Worm (Caenorhabditis elegans): Measurements from ENCODE around the gene F46E10.2.

The F46E10.2 gene

DNA sequence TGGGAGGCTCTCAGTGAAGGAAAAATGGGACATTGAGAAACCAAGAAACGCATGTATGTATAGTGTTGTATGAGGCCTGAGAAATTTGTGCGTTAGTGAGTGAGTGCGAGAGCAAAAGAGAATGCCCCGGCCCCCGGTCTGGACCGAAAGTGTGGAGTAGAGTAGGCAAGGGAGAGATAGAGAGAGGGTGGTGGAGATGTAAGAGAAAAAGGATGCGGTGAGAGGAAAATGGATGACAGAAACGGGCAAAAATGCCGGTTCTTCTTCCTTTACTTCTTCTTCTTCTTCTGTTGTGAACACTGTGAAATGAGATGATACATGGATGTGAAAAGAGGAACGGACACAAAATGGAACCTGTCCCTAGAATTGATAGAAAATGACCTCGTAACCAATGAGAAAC, 18.1 kb downstream of the F46E10.2 start:
- peak; percentile 68 for TF ChIP-seq hmg-11 (tag; optimal IDR thresholded peaks at IDR 0.05)
- peak; percentile 38 for TF ChIP-seq ama-1 (optimal IDR thresholded peaks at IDR 0.05)
- TF ChIP-seq nfya-1 (tag; optimal IDR thresholded peaks at IDR 0.05; ENCODE audit: insufficient read depth): peak; percentile 40
- peak; percentile 53 for TF ChIP-seq lin-39 (tag; optimal IDR thresholded peaks at IDR 0.05)
- peak; percentile 3 for TF ChIP-seq nhr-23 (tag; optimal IDR thresholded peaks at IDR 0.05)
- TF ChIP-seq ztf-4 (tag; optimal IDR thresholded peaks at IDR 0.05): no peak
- peak; percentile 42 for TF ChIP-seq pha-4 (tag; optimal IDR thresholded peaks at IDR 0.05)
- TF ChIP-seq unc-39 (tag; optimal IDR thresholded peaks at IDR 0.05): no peak

DNA sequence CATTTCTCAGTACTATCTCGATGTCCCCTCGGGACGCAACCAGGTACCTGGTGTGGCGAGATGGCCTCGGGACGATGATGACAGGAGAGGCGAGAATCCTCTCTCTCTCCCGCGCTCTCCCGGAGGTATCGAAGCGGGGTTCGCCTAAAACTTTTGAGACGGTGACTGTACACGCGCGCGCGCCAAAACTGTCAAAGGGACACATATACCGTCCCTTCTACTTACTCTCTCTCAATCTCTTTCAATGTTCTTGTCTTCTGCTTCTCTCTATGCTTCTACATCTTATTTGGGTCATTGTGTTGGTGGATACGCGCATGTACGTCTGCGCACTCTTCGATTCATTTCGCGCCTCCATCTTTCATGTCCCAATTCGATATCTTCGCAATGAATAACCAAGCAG, 21.6 kb downstream of the F46E10.2 start:
- TF ChIP-seq sea-2 (GFP tag; optimal IDR thresholded peaks at IDR 0.05): no peak
- TF ChIP-seq nhr-23 (tag; optimal IDR thresholded peaks at IDR 0.05): peak; percentile 84
- peak; percentile 65 for TF ChIP-seq nhr-25 (tag; optimal IDR thresholded peaks at IDR 0.05)
- peak; percentile 51 for TF ChIP-seq nhr-43 (tag; optimal IDR thresholded peaks at IDR 0.05; ENCODE audit: poor library complexity, severe bottlenecking)
- TF ChIP-seq ama-1 (optimal IDR thresholded peaks at IDR 0.05): peak; percentile 14

DNA sequence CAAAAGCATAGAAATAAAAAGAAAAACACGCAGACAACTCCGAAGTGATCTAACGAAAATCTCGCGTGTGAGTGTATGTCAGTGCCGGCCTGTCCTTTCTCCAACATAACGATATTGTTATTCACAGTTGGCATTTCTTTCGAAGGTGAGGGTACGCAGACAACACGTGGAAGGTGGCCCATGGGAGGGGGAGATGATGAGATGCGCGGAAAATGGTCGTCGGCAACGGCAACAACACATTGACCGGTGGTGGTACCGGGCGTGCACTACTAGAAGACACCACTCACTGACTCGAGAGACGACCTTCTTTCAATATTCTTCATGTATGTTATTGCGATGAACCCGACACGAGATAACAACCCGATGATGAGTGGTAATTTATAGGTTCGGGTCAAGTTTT, 24.8 kb downstream of the F46E10.2 start:
- TF ChIP-seq nhr-23 (tag; optimal IDR thresholded peaks at IDR 0.05) (peak; percentile 6), unc-62 (GFP tag; optimal IDR thresholded peaks at IDR 0.05) (no peak), nhr-43 (tag; optimal IDR thresholded peaks at IDR 0.05; ENCODE audit: poor library complexity, severe bottlenecking) (no peak), fkh-2 (tag; optimal IDR thresholded peaks at IDR 0.05) (no peak), nhr-25 (tag; optimal IDR thresholded peaks at IDR 0.05) (peak; percentile 41), lsy-12 (tag; optimal IDR thresholded peaks at IDR 0.05) (peak; percentile 9)

DNA sequence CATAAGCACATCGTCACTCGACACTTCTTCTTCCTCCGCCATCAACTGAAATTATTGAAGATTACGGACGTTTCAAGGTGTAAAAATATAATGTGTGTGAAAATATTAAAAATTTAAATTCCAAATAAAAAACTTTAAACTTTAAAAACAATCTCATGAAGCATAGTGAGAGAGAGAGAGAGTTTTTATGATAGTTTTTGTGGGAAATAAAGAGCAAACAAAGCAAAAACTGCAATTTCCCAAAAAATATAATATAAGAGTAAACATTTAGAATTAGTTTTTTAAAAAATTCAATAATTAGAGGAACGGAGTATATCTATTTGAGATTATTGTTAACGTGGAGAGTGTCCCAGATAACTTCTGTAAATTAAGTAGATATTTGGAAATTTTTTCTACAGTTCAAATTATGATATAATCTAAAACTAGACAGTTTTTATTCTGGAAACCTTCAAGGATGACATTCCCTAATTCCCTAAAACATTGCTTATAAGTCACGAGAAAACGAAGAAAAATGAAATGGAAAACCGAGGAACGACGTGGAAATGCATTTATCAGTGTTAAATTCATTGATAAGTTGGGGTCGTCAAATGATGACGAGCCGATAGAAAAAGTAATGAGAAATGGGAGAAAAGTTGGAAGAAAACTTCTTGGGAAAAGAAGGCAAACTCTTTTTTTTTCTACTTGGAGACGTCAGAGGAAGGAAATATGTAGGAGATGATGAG, 26.4 kb downstream of the F46E10.2 start, which contains the start of gene dre-1:
Gene dre-1 (minus strand): TSS at position 51 of the 722 bp plus-strand sequence.
- peak; percentile 3 for TF ChIP-seq pha-4 (tag; optimal IDR thresholded peaks at IDR 0.05)
- no peak for TF ChIP-seq nhr-25 (tag; optimal IDR thresholded peaks at IDR 0.05)
- peak; percentile 67 for TF ChIP-seq elt-2 (tag; optimal IDR thresholded peaks at IDR 0.05)

DNA sequence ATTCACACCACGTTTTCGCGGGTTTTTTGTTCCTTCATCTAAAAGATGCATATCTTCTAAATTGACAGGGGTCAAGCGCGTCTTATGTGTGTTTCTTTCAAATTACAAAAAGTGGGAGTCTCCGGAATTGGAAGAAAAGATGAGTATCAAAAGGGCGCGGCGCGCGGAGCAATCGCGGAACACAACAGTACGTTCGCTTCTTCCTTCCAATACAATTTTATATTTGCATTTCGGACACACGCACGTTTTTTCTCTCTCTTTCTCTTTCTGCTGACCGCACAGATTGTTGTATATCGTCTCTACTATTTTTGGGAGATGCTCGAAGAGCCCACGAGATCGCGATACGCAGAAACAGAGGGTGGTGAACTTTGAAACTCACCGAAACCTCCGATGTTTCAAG, 28.1 kb downstream of the F46E10.2 start:
- no peak for TF ChIP-seq egl-5 (tag; optimal IDR thresholded peaks at IDR 0.05)
- TF ChIP-seq fos-1 (tag; optimal IDR thresholded peaks at IDR 0.05): no peak
- no peak for TF ChIP-seq nhr-67 (tag; optimal IDR thresholded peaks at IDR 0.05)
- no peak for TF ChIP-seq ZK546.5 (tag; optimal IDR thresholded peaks at IDR 0.05)

DNA sequence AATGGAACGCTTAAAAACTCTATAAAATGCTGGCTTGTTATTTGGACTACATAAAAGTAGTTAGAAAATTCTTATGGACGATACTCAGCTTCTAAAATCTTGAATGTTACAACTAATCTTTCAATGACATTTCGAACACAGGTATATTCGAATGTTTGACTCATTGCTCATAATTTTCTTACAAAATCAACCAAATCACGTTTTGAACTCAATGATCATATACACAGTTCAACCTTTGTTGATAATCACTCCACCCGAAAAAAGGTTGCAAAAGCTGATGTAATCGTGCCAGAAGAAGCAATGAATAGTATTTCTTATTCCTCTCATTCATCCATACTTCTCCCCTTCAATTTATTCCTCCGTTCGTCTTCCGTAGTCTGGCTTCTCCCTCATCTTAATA, 28.9 kb downstream of the F46E10.2 start, which contains the start of gene K04A8.20:
Gene K04A8.20 (plus strand): TSS at position 301 of the 400 bp plus-strand sequence.
- TF ChIP-seq ama-1 (optimal IDR thresholded peaks at IDR 0.05): no peak

DNA sequence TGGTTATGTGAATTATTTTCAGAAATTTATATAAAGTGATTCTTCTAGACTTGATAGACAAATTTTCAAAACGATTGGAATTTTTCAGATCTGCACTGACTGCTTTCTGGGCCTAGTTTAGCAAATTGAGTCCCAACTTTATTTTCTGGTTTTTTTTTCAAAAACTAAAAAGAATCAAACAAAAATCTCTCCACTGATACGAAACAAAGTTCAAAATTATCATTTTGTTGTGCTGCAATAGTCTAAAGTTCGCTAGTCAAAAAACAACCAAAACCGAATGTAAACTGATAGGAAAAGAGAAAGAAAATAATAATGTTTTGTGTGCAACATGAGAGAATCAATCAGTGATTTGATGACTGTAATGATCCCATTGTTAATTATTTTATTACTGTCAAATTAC, 29.6 kb downstream of the F46E10.2 start, which contains the start of gene lipl-4:
Gene lipl-4 (plus strand): TSS at position 301 of the 400 bp plus-strand sequence.
- TF ChIP-seq fkh-2 (tag; optimal IDR thresholded peaks at IDR 0.05) (no peak), pqm-1 (tag; optimal IDR thresholded peaks at IDR 0.05) (peak; percentile 18), pha-4 (tag; optimal IDR thresholded peaks at IDR 0.05) (peak; percentile 5)

DNA sequence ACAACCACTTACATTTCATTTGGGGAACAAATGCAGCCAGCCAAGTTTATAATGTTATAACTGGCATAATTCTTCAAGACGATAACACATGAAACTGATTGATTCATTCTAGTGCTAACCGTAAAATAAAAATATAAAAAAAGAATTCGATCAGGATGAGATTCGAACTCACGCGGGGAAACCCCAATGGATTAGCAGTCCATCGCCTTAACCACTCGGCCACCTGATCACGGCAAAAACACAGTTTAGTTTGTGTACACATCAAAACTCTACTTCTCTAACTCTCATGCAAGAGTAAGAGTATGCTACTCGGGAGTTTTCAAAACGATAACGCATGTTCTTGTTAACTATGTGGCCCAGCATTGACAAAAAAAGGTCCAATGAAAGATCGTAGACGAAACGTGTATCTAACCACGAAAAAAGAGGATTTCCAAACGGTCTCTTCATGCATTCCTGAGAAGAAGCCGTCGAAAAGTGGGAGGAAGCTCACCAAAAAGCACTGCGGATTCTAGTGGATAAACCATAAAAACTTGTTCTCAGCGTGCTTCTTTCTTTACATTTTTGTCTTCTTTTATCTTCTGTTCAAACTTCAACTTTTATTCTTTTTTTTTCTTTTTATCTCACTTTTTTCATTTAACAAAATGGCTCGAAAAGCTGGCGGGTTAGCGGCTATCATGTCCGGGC, 31.6 kb downstream of the F46E10.2 start, which contains the start of gene twk-10:
Gene twk-10 (plus strand): TSS at position 634 of the 684 bp plus-strand sequence.
- TF ChIP-seq elt-2 (tag; optimal IDR thresholded peaks at IDR 0.05) (peak; percentile 32), aly-2 (tag; optimal IDR thresholded peaks at IDR 0.05) (no peak), egl-27 (tag; optimal IDR thresholded peaks at IDR 0.05) (peak; percentile 9), nhr-23 (tag; optimal IDR thresholded peaks at IDR 0.05) (peak; percentile 12), hmg-11 (tag; optimal IDR thresholded peaks at IDR 0.05) (no peak), ceh-9 (tag; optimal IDR thresholded peaks at IDR 0.05) (no peak), nhr-28 (tag; optimal IDR thresholded peaks at IDR 0.05) (no peak), jun-1 (tag; optimal IDR thresholded peaks at IDR 0.05) (no peak), pqm-1 (tag; optimal IDR thresholded peaks at IDR 0.05) (peak; percentile 5), eor-1 (tag; optimal IDR thresholded peaks at IDR 0.05) (no peak), pha-4 (tag; optimal IDR thresholded peaks at IDR 0.05) (peak; percentile 60), nhr-43 (tag; optimal IDR thresholded peaks at IDR 0.05; ENCODE audit: poor library complexity, severe bottlenecking) (peak; percentile 47), unc-62 (GFP tag; optimal IDR thresholded peaks at IDR 0.05) (no peak)

All from whole organism, L3 larva.